Fruit fly (Drosophila melanogaster) whole organism, embryonic: ENCODE data around the gene LPCAT.

Experiments
- BtbVII ChIP-seq: fragments of 200-800 bp; sonication (Bioruptor generic); optimal IDR thresholded peaks from 3 replicates; lab custom pipeline; 2017; ENCODE audit warnings: missing biosample characterization, mild to moderate bottlenecking, missing genetic modification characterization
- C15 ChIP-seq: fragments of 200-800 bp; sonication (Bioruptor generic); IDR thresholded peaks from 3 replicates; pipeline ENCODE4 v1.3.6; 2022; ENCODE audit warnings: missing biosample characterization, missing genetic modification characterization
- CG11696 ChIP-seq: fragments of 200-800 bp; sonication (Bioruptor generic); IDR thresholded peaks from 2 replicates; pipeline ENCODE4 v1.3.6; 2022; ENCODE audit warnings: missing biosample characterization, missing genetic modification characterization
- CG12391 ChIP-seq: fragments of 200-800 bp; sonication (Bioruptor generic); optimal IDR thresholded peaks from 3 replicates; lab custom pipeline; 2018; ENCODE audit warnings: missing biosample characterization, mild to moderate bottlenecking, missing genetic modification characterization, moderate library complexity
- CG15479 ChIP-seq: fragments of 200-800 bp; sonication (Bioruptor generic); optimal IDR thresholded peaks from 3 replicates; lab custom pipeline; 2019; ENCODE audit warnings: missing biosample characterization, mild to moderate bottlenecking, missing genetic modification characterization, moderate library complexity
- CG1647 ChIP-seq: fragments of 200-800 bp; sonication (Bioruptor generic); optimal IDR thresholded peaks from 3 replicates; lab custom pipeline; 2016; ENCODE audit warnings: missing biosample characterization, missing genetic modification characterization
- CG16815 ChIP-seq: fragments of 200-800 bp; sonication (Bioruptor generic); optimal IDR thresholded peaks from 3 replicates; lab custom pipeline; 2017; ENCODE audit warnings: missing biosample characterization, mild to moderate bottlenecking, missing genetic modification characterization
- CG17568 ChIP-seq: fragments of 200-800 bp; sonication (Bioruptor generic); optimal IDR thresholded peaks from 2 replicates; lab custom pipeline; 2018; ENCODE audit warnings: missing biosample characterization, mild to moderate bottlenecking, missing genetic modification characterization, moderate library complexity
- CG17912 ChIP-seq: fragments of 200-800 bp; sonication (Bioruptor generic); optimal IDR thresholded peaks from 2 replicates; lab custom pipeline; 2018; ENCODE audit warnings: missing biosample characterization, mild to moderate bottlenecking, missing genetic modification characterization
- CG18011 ChIP-seq: fragments of 200-800 bp; sonication (Bioruptor generic); optimal IDR thresholded peaks from 2 replicates; lab custom pipeline; 2017; ENCODE audit warnings: missing biosample characterization, missing genetic modification characterization, mild to moderate bottlenecking, moderate library complexity, missing genotype
- CG2712 ChIP-seq: fragments of 200-800 bp; optimal IDR thresholded peaks from 3 replicates; lab custom pipeline; 2019; ENCODE audit warnings: missing biosample characterization, mild to moderate bottlenecking, missing genetic modification characterization, moderate library complexity
- CG32767 ChIP-seq: fragments of 200-800 bp; sonication (Bioruptor generic); IDR thresholded peaks from 2 replicates; pipeline ENCODE4 v1.3.6; 2022; ENCODE audit warnings: missing biosample characterization, missing genetic modification characterization
- CG3281 ChIP-seq: fragments of 200-800 bp; sonication (Bioruptor generic); optimal IDR thresholded peaks from 3 replicates; lab custom pipeline; 2017; ENCODE audit warnings: missing biosample characterization, mild to moderate bottlenecking, missing genetic modification characterization
- CG4617 ChIP-seq: fragments of 200-800 bp; sonication (Bioruptor generic); optimal IDR thresholded peaks from 3 replicates; lab custom pipeline; 2016; ENCODE audit warnings: missing biosample characterization, missing genetic modification characterization, borderline replicate concordance
- CG4707 ChIP-seq: fragments of 200-800 bp; sonication (Bioruptor generic); optimal IDR thresholded peaks from 2 replicates; lab custom pipeline; 2018; ENCODE audit warnings: missing biosample characterization, mild to moderate bottlenecking, missing genetic modification characterization, moderate library complexity
- CG4820 ChIP-seq: fragments of 200-800 bp; sonication (Bioruptor generic); optimal IDR thresholded peaks from 3 replicates; lab custom pipeline; 2016; ENCODE audit warnings: missing biosample characterization, missing genetic modification characterization
- CG7745 ChIP-seq: fragments of 200-800 bp; sonication (Bioruptor generic); optimal IDR thresholded peaks from 2 replicates; lab custom pipeline; 2018; ENCODE audit warnings: missing biosample characterization, mild to moderate bottlenecking, missing genetic modification characterization, moderate library complexity
- CG7963 ChIP-seq: fragments of 200-800 bp; sonication (Bioruptor generic); IDR thresholded peaks from 3 replicates; pipeline ENCODE4 v1.3.6; 2022; ENCODE audit warnings: missing biosample characterization, missing genetic modification characterization; ENCODE audit not compliant: partially characterized antibody
- Deaf1 ChIP-seq: fragments of 200-800 bp; optimal IDR thresholded peaks from 3 replicates; lab custom pipeline; 2019; ENCODE audit warnings: missing biosample characterization, mild to moderate bottlenecking, missing genetic modification characterization, moderate library complexity
- Ets65A ChIP-seq: fragments of 200-800 bp; sonication (Bioruptor generic); peaks from one replicate; lab custom pipeline; 2016; ENCODE audit warnings: missing biosample characterization, missing genetic modification characterization
- Gsc ChIP-seq: fragments of 200-800 bp; sonication (Bioruptor generic); IDR thresholded peaks from 2 replicates; pipeline ENCODE4 v1.3.6; 2022; ENCODE audit warnings: missing biosample characterization, missing genetic modification characterization
- HHEX ChIP-seq: fragments of 200-800 bp; sonication (Bioruptor generic); optimal IDR thresholded peaks from 3 replicates; lab custom pipeline; 2017; ENCODE audit warnings: missing biosample characterization, mild to moderate bottlenecking, missing genetic modification characterization, missing genetic modification reagents
- Myb ChIP-seq: fragments of 200-800 bp; sonication (Bioruptor generic); optimal IDR thresholded peaks from 2 replicates; lab custom pipeline; 2016; ENCODE audit warnings: missing biosample characterization, missing genetic modification characterization
- NC2β ChIP-seq: fragments of 200-800 bp; sonication (Bioruptor generic); optimal IDR thresholded peaks from 2 replicates; lab custom pipeline; 2016; ENCODE audit warnings: missing biosample characterization, missing genetic modification characterization
- Nf-YC ChIP-seq: fragments of 200-800 bp; optimal IDR thresholded peaks from 3 replicates; lab custom pipeline; 2019; ENCODE audit warnings: missing biosample characterization, mild to moderate bottlenecking, missing genetic modification characterization, moderate library complexity
- Opbp ChIP-seq: fragments of 200-800 bp; sonication (Bioruptor generic); IDR thresholded peaks from 3 replicates; pipeline ENCODE4 v1.3.6; 2022; ENCODE audit warnings: missing biosample characterization, missing genetic modification characterization; ENCODE audit not compliant: partially characterized antibody
- Optix ChIP-seq: fragments of 200-800 bp; sonication (Bioruptor generic); IDR thresholded peaks from 3 replicates; pipeline ENCODE4 v1.3.6; 2022; ENCODE audit warnings: missing biosample characterization, missing genetic modification characterization
- bab2 ChIP-seq: fragments of 200-800 bp; sonication (Bioruptor generic); optimal IDR thresholded peaks from 2 replicates; lab custom pipeline; 2016; ENCODE audit warnings: missing biosample characterization, missing genetic modification characterization
- bigmax ChIP-seq: fragments of 200-800 bp; sonication (Bioruptor generic); optimal IDR thresholded peaks from 2 replicates; lab custom pipeline; 2018; ENCODE audit warnings: missing biosample characterization, mild to moderate bottlenecking, missing genetic modification characterization
- cato ChIP-seq: fragments of 200-800 bp; sonication (Bioruptor generic); optimal IDR thresholded peaks from 2 replicates; lab custom pipeline; 2016; ENCODE audit warnings: missing biosample characterization, missing genetic modification characterization, borderline replicate concordance
- dati ChIP-seq: fragments of 200-800 bp; sonication (Bioruptor generic); IDR thresholded peaks from 2 replicates; pipeline ENCODE4 v1.3.6; 2022; ENCODE audit warnings: missing biosample characterization, missing genetic modification characterization
- dm ChIP-seq: fragments of 200-800 bp; sonication (Bioruptor generic); optimal IDR thresholded peaks from 3 replicates; lab custom pipeline; 2016; ENCODE audit warnings: missing biosample characterization, missing genetic modification characterization
- esg ChIP-seq: fragments of 200-800 bp; sonication (Bioruptor generic); conservative IDR thresholded peaks from 2 replicates; pipeline ENCODE4 v1.3.6; 2022; ENCODE audit warnings: missing biosample characterization, missing genetic modification characterization
- ewg ChIP-seq: fragments of 200-800 bp; sonication (Bioruptor generic); optimal IDR thresholded peaks from 3 replicates; lab custom pipeline; 2017; ENCODE audit warnings: mild to moderate bottlenecking, missing biosample characterization, missing genetic modification reagents, missing genetic modification characterization
- fd64A ChIP-seq: fragments of 200-800 bp; sonication (Bioruptor generic); optimal IDR thresholded peaks from 3 replicates; lab custom pipeline; 2018; ENCODE audit warnings: missing biosample characterization, mild to moderate bottlenecking, missing genetic modification characterization
- gfzf ChIP-seq: fragments of 200-800 bp; sonication (Bioruptor generic); optimal IDR thresholded peaks from 2 replicates; lab custom pipeline; 2016; ENCODE audit warnings: missing biosample characterization, mild to moderate bottlenecking, missing genetic modification characterization, moderate library complexity
- inv ChIP-seq: fragments of 200-800 bp; sonication (Bioruptor generic); IDR thresholded peaks from 2 replicates; pipeline ENCODE4 v1.3.6; 2022; ENCODE audit warnings: missing biosample characterization, missing genetic modification characterization; ENCODE audit not compliant: partially characterized antibody
- kah ChIP-seq: fragments of 200-800 bp; sonication (Bioruptor generic); optimal IDR thresholded peaks from 2 replicates; lab custom pipeline; 2018; ENCODE audit warnings: missing biosample characterization, mild to moderate bottlenecking, missing genetic modification characterization
- knrl ChIP-seq: fragments of 200-800 bp; sonication (Bioruptor generic); IDR thresholded peaks from 3 replicates; pipeline ENCODE4 v1.3.6; 2022; ENCODE audit warnings: missing biosample characterization, missing genetic modification characterization; ENCODE audit not compliant: partially characterized antibody
- lola ChIP-seq, 3 experiments: fragments of >200 bp in 2 of 3; fragments of 200-800 bp in 1 of 3; sonication (Bioruptor generic) in 1 of 3; optimal IDR thresholded peaks; 2 replicates each; lab custom pipeline; 2017 to 2019; ENCODE audit warnings: missing biosample characterization in 3 of 3, missing genetic modification characterization in 3 of 3, mild to moderate bottlenecking in 1 of 3, moderate library complexity in 1 of 3
- mirr ChIP-seq: fragments of 200-800 bp; sonication (Bioruptor generic); optimal IDR thresholded peaks from 3 replicates; lab custom pipeline; 2018; ENCODE audit warnings: missing biosample characterization, mild to moderate bottlenecking, missing genetic modification characterization
- pzg ChIP-seq: fragments of 200-800 bp; sonication (Bioruptor generic); optimal IDR thresholded peaks from 3 replicates; lab custom pipeline; 2018; ENCODE audit warnings: missing biosample characterization, mild to moderate bottlenecking, missing genetic modification characterization, moderate library complexity
- sug ChIP-seq: fragments of 200-800 bp; optimal IDR thresholded peaks from 2 replicates; lab custom pipeline; 2019; ENCODE audit warnings: missing biosample characterization, mild to moderate bottlenecking, missing genetic modification characterization, moderate library complexity
- tgo ChIP-seq: fragments of 200-800 bp; sonication (Bioruptor generic); IDR thresholded peaks from 3 replicates; pipeline ENCODE4 v1.3.6; 2022; ENCODE audit warnings: missing biosample characterization, missing genetic modification characterization
- trem ChIP-seq: fragments of 200-800 bp; optimal IDR thresholded peaks from 3 replicates; lab custom pipeline; 2019; ENCODE audit warnings: missing biosample characterization, mild to moderate bottlenecking, missing genetic modification characterization, moderate library complexity
- trh ChIP-seq: fragments of 200-800 bp; sonication (Bioruptor generic); optimal IDR thresholded peaks from 2 replicates; lab custom pipeline; 2016; ENCODE audit warnings: missing biosample characterization, missing genetic modification characterization
- tup ChIP-seq: fragments of 200-800 bp; sonication (Bioruptor generic); optimal IDR thresholded peaks from 2 replicates; lab custom pipeline; 2016; ENCODE audit warnings: missing biosample characterization, mild to moderate bottlenecking, missing genetic modification characterization, moderate library complexity
- wek ChIP-seq: fragments of 200-800 bp; sonication (Bioruptor generic); optimal IDR thresholded peaks from 3 replicates; lab custom pipeline; 2018; ENCODE audit warnings: missing biosample characterization, mild to moderate bottlenecking, missing genetic modification characterization, moderate library complexity

The LPCAT gene

dm6 chrX:9585359-9586002 lies 5.7 kb upstream of the LPCAT start, which contains the start of gene Hex-A (continued):
- TF ChIP-seq cato (GFP tag; lab: Kevin White, UChicago) (peak; percentile 82), CG16815 (GFP tag; lab: Kevin White, UChicago) (peak; percentile 80), inv (GFP tag; lab: Robert Waterston, UW) (no peak), HHEX (GFP tag; lab: Kevin White, UChicago) (peak; percentile 96), CG15479 (GFP tag; lab: Kevin White, UChicago) (no peak), Myb (GFP tag; lab: Kevin White, UChicago) (peak; percentile 78), Deaf1 (tag; lab: Kevin White, UChicago) (peak; percentile 84), ewg (peak; percentile 89), trem (peak; percentile 92), CG7745 (tag; lab: Kevin White, UChicago) (no peak), kah (GFP tag; lab: Kevin White, UChicago) (peak; percentile 92), CG4707 (GFP tag; lab: Kevin White, UChicago) (peak; percentile 83), dm (GFP tag; lab: Kevin White, UChicago) (peak; percentile 84), CG4820 (GFP tag; lab: Kevin White, UChicago) (peak; percentile 100), NC2β (peak; percentile 84), CG1647 (GFP tag; lab: Kevin White, UChicago) (peak; percentile 86), CG4617 (GFP tag; lab: Kevin White, UChicago) (peak; percentile 60), CG18011 (GFP tag; lab: Kevin White, UChicago) (peak; percentile 87), BtbVII (GFP tag; lab: Kevin White, UChicago) (peak; percentile 98), tup (peak; percentile 76), dati (peak; percentile 73), mirr (GFP tag; lab: Kevin White, UChicago) (peak; percentile 96), bab2 (GFP tag; lab: Kevin White, UChicago) (peak; percentile 95), CG17912 (GFP tag; lab: Kevin White, UChicago) (peak; percentile 75), CG2712 (tag; lab: Kevin White, UChicago) (peak; percentile 98), Gsc (GFP tag; lab: Robert Waterston, UW) (peak; percentile 24; the same call in 1 of the 2 replicates), CG12391 (peak; percentile 99), CG7963 (GFP tag; lab: Robert Waterston, UW) (no peak), wek (GFP tag; lab: Kevin White, UChicago) (peak; percentile 79), CG32767 (peak; percentile 93), gfzf (GFP tag; lab: Kevin White, UChicago) (no peak), sug (tag; lab: Kevin White, UChicago) (peak; percentile 98), Nf-YC (peak; percentile 94), trh (GFP tag; lab: Kevin White, UChicago) (peak; percentile 78), knrl (GFP tag; lab: Robert Waterston, UW) (no peak), tgo (peak; percentile 91), pzg (peak; percentile 18), esg (peak; percentile 89), CG17568 (GFP tag; lab: Kevin White, UChicago) (peak; percentile 94), bigmax (no peak), lola (GFP tag; optimal IDR thresholded peaks at IDR 0.05; lab: Kevin White, UChicago) (peak in 1 of 3 experiments; percentile 96), CG3281 (GFP tag; lab: Kevin White, UChicago) (peak; percentile 98), Opbp (GFP tag; lab: Robert Waterston, UW) (peak; percentile 44; the same call in 1 of the 3 replicates), Optix (GFP tag; lab: Robert Waterston, UW) (peak; percentile 77), C15 (GFP tag; lab: Robert Waterston, UW) (peak; percentile 87), Ets65A (GFP tag; lab: Kevin White, UChicago) (peak; percentile 98), CG11696 (GFP tag; lab: Robert Waterston, UW) (peak; percentile 69), fd64A (GFP tag; lab: Kevin White, UChicago) (peak; percentile 87)
